Worm (Caenorhabditis elegans): ENCODE results near the gene Y71G10AR.4.

DNA sequence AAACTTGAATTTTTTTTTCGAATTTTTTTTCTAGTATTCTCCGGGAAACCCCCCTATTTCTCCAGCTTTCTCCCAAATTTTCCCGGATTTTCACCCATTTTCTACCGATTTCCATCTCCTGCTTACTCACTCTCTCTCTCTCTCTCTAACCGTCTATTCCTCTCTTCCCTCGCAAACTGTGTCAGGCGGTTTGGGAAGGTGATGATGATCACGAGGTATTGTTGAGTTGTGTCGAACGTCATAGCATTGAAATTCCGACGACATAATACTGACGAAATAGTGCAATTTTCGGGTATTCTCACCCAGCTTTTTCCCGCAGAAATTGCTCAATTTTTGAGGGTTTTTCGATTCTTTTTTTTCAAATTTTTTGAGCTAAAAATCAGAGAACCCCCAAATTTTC is 21.3 kb downstream of the Y71G10AR.4 start:
- TF ChIP-seq fos-1 (tag; optimal IDR thresholded peaks at IDR 0.05): no peak
- TF ChIP-seq aly-2 (tag; optimal IDR thresholded peaks at IDR 0.05): no peak
- peak in 1 of 2 experiments; percentile 40 for TF ChIP-seq lsy-2 (tag; optimal IDR thresholded peaks at IDR 0.05)
- peak; percentile 25 for TF ChIP-seq nhr-25 (tag; optimal IDR thresholded peaks at IDR 0.05)
- TF ChIP-seq egl-27 (tag; optimal IDR thresholded peaks at IDR 0.05): no peak
- TF ChIP-seq zag-1 (tag; optimal IDR thresholded peaks at IDR 0.05): no peak
- no peak for TF ChIP-seq lin-11 (tag; optimal IDR thresholded peaks at IDR 0.05)
- no peak for TF ChIP-seq unc-62 (GFP tag; optimal IDR thresholded peaks at IDR 0.05)
- TF ChIP-seq snpc-4 (tag; optimal IDR thresholded peaks at IDR 0.05): no peak
- TF ChIP-seq nhr-21 (tag; optimal IDR thresholded peaks at IDR 0.05): peak; percentile 17
